Worm (Caenorhabditis elegans) whole organism, early embryonic: ENCODE results near the gene daf-4.

Source experiments
- B0310.2 ChIP-seq: sonication (generic microtip); optimal IDR thresholded peaks from 2 replicates; lab custom pipeline; 2016; ENCODE audit warnings: mild to moderate bottlenecking, missing genetic modification characterization, missing compliant biosample characterization
- F13C5.2 ChIP-seq: sonication (generic microtip); optimal IDR thresholded peaks from 2 replicates; lab custom pipeline; 2017; ENCODE audit warnings: mild to moderate bottlenecking, missing genetic modification characterization, inconsistent platforms, missing compliant biosample characterization
- aly-1 ChIP-seq: sonication (generic microtip); optimal IDR thresholded peaks from 2 replicates; lab custom pipeline; 2016; ENCODE audit warnings: missing genetic modification characterization, missing compliant biosample characterization
- ama-1 ChIP-seq: fragments of 150-350 bp; optimal IDR thresholded peaks from 2 replicates; lab custom pipeline; 2014
- scrt-1 ChIP-seq: fragments of 200-800 bp; sonication (Bioruptor generic); IDR thresholded peaks from 2 replicates; pipeline ENCODE4 v1.3.6; 2022; ENCODE audit warnings: missing genetic modification characterization, missing compliant biosample characterization
- tbx-37 ChIP-seq: fragments of 200-800 bp; sonication (Bioruptor generic); conservative IDR thresholded peaks from 2 replicates; pipeline ENCODE4 v1.3.6; 2022; ENCODE audit warnings: missing genetic modification reagents, missing genetic modification characterization, missing compliant biosample characterization

ce11 chrIII:5603439-5603986 is 21.4 kb upstream of the daf-4 start, which contains the start of gene madf-11:
- TF ChIP-seq ama-1 (no peak), B0310.2 (tag; lab: Kevin White, UChicago) (no peak), scrt-1 (no peak), F13C5.2 (tag; lab: Kevin White, UChicago) (peak; percentile 6), aly-1 (tag; lab: Kevin White, UChicago) (no peak), tbx-37 (GFP tag; lab: Robert Waterston, UW) (0 out of 2 replicates have a peak, but pooled peaks have one; percentile 33)
